Worm (Caenorhabditis elegans) whole organism, early embryonic: ENCODE data around the gene F37C12.18.

ENCODE experiments used
- aly-1 ChIP-seq: sonication (generic microtip); optimal IDR thresholded peaks from 2 replicates; lab custom pipeline; 2016; ENCODE audit warnings: missing genetic modification characterization, missing compliant biosample characterization
- ama-1 ChIP-seq: fragments of 150-350 bp; optimal IDR thresholded peaks from 2 replicates; lab custom pipeline; 2014
- ceh-13 ChIP-seq: fragments of 200-800 bp; sonication (Bioruptor generic); optimal IDR thresholded peaks from 2 replicates; lab custom pipeline; 2018; ENCODE audit warnings: mild to moderate bottlenecking, missing genetic modification characterization, missing compliant biosample characterization
- tbx-11 ChIP-seq: fragments of 200-800 bp; sonication (Bioruptor generic); IDR thresholded peaks from 2 replicates; pipeline ENCODE4 v1.3.6; 2022; ENCODE audit warnings: missing genetic modification characterization, missing compliant biosample characterization
- tra-4 ChIP-seq: sonication (generic microtip); optimal IDR thresholded peaks from 2 replicates; lab custom pipeline; 2017; ENCODE audit warnings: missing genetic modification characterization, missing compliant biosample characterization

DNA sequence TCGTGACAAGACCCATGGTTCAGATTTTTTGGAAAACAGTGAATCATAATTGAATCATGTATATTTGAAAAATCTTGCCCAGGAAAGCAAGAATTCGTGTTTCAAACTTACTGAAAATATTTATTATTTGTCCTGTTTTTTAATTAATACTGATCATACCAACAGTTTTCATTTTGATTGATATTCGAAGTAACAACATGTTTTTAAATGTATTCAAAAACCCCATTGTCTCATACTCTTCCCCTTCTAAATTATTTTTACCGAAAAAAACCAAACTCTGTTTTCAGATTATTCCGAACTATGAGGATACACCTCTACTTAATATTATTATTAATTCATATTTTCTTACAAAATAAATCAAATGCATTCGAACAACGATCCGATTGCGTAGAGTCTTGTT, 21.0 kb upstream of the F37C12.18 start, which contains the start of gene R151.1:
- TF ChIP-seq tbx-11 (GFP tag; lab: Robert Waterston, UW) (no peak), ama-1 (lab: Kevin White, UChicago) (no peak), aly-1 (no peak), tra-4 (tag; lab: Kevin White, UChicago) (no peak), ceh-13 (no peak)
